Worm (Caenorhabditis elegans): ENCODE data around the gene C28A5.1.

Gene C28A5.1

ce11 chrIII:4434294-4434781, at the start of gene C28A5.1 (continued):
- TF ChIP-seq egrh-3 (GFP tag; IDR thresholded peaks at IDR 0.05) = no peak
- no peak for TF ChIP-seq mxl-1 (tag; optimal IDR thresholded peaks at IDR 0.05)
- TF ChIP-seq zim-3 (tag; optimal IDR thresholded peaks at IDR 0.05) = no peak
- no peak for TF ChIP-seq rpc-1 (optimal IDR thresholded peaks at IDR 0.05)
- peak; percentile 13 for TF ChIP-seq rpc-1 (tag; optimal IDR thresholded peaks at IDR 0.05)
- no peak for TF ChIP-seq repo-1 (tag; optimal IDR thresholded peaks at IDR 0.05)
- TF ChIP-seq attf-5 (GFP tag; optimal IDR thresholded peaks at IDR 0.05) = no peak
- peak; percentile 39 for TF ChIP-seq tbp1 (GFP tag; optimal IDR thresholded peaks at IDR 0.05)
- no peak for TF ChIP-seq tbx-9 (tag; optimal IDR thresholded peaks at IDR 0.05; ENCODE audit: borderline replicate concordance)
- TF ChIP-seq nhr-80 (tag; optimal IDR thresholded peaks at IDR 0.05) = no peak
- TF ChIP-seq athp-1 (tag; optimal IDR thresholded peaks at IDR 0.05) = no peak
- TF ChIP-seq madf-6 (GFP tag; IDR thresholded peaks at IDR 0.05) = peak; percentile 97
- TF ChIP-seq ceh-40 (GFP tag; IDR thresholded peaks at IDR 0.05) = no peak
- no peak for TF ChIP-seq madf-10 (tag; optimal IDR thresholded peaks at IDR 0.05)
- no peak for TF ChIP-seq sea-2 (GFP tag; IDR thresholded peaks at IDR 0.05)
- TF ChIP-seq ztf-18 (tag; optimal IDR thresholded peaks at IDR 0.05) = no peak
- no peak for TF ChIP-seq ceh-27 (GFP tag; optimal IDR thresholded peaks at IDR 0.05)
- no peak for TF ChIP-seq Y53F4B.3 (GFP tag; IDR thresholded peaks at IDR 0.05)
- no peak for TF ChIP-seq sptf-2 (GFP tag; optimal IDR thresholded peaks at IDR 0.05)
- TF ChIP-seq mel-28 (tag; optimal IDR thresholded peaks at IDR 0.05; ENCODE audit: borderline replicate concordance) = no peak
- TF ChIP-seq T07F8.4 (tag; optimal IDR thresholded peaks at IDR 0.05) = no peak
- peak; percentile 7; the same call in 1 of the 2 replicates for TF ChIP-seq rcor-1 (GFP tag; IDR thresholded peaks at IDR 0.05)
- TF ChIP-seq hmg-1.2 (GFP tag; IDR thresholded peaks at IDR 0.05) = peak; percentile 26; the same call in 1 of the 2 replicates
- TF ChIP-seq let-607 (tag; optimal IDR thresholded peaks at IDR 0.05) = no peak
- no peak for TF ChIP-seq F10E7.11 (tag; optimal IDR thresholded peaks at IDR 0.05)
- no peak for TF ChIP-seq attf-3 (GFP tag; conservative IDR thresholded peaks at IDR 0.05)
- peak; percentile 90 for TF ChIP-seq snpc-3.4 (tag; optimal IDR thresholded peaks at IDR 0.05)
- no peak for TF ChIP-seq F57C9.4 (tag; optimal IDR thresholded peaks at IDR 0.05)
- TF ChIP-seq C06A6.2 (GFP tag; conservative IDR thresholded peaks at IDR 0.05) = no peak
- no peak for TF ChIP-seq hmg-20 (GFP tag; IDR thresholded peaks at IDR 0.05)

DNA sequence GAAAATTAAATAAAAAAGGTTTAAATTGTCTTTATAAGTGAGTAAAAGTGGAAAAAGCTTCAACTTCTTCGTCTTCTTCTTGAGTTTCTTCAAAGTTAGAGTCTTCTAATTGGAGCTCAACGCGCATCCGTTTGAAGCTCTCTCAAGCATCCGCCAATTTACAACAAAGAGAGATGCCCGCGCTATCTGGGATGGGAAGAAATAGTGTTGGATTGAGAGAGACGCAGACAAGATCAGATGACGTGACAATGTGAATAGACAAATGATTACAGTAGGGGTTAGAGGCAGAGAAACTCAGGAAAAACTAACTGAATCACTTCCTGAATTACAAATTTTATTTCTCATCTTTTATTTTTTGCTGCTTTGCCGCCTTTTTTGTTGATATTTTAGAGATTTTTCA, 48.8 kb upstream of the C28A5.1 start:
- TF ChIP-seq snpc-4 (GFP tag; optimal IDR thresholded peaks at IDR 0.05) = no peak
- TF ChIP-seq snpc-4 (tag; optimal IDR thresholded peaks at IDR 0.05) = no peak
- no peak for TF ChIP-seq nfyb-1 (GFP tag; IDR thresholded peaks at IDR 0.05)
- TF ChIP-seq mel-28 (tag; optimal IDR thresholded peaks at IDR 0.05; ENCODE audit: borderline replicate concordance) = no peak
- no peak for TF ChIP-seq ztf-18 (tag; optimal IDR thresholded peaks at IDR 0.05)
- TF ChIP-seq lin-26 (GFP tag; IDR thresholded peaks at IDR 0.05) = no peak
- peak; percentile 75 for TF ChIP-seq hmg-1.2 (GFP tag; IDR thresholded peaks at IDR 0.05)
- no peak for TF ChIP-seq chd-7 (tag; optimal IDR thresholded peaks at IDR 0.05)
- TF ChIP-seq akir-1 (GFP tag; optimal IDR thresholded peaks at IDR 0.05) = no peak

DNA sequence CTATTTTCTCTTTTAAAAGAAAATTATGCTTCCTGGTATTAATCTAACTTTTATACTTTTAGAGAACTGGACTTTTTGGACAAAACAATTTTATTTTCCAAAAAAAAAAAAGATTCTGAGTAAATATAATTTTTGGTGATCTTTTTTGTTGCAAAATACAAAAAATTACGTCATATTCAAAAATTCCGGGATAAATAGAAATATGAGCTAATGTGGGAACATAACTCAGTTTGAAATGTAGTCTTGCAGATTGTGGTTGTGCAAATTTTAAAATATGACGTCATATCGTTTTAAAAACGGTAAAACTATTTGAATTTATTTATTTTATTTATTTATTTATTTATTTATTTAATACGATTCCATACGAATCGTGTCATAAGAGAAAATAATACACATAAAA, 47.6 kb upstream of the C28A5.1 start:
- TF ChIP-seq ceh-40 (GFP tag; IDR thresholded peaks at IDR 0.05) (no peak), dox-1 (GFP tag; IDR thresholded peaks at IDR 0.05) (no peak), madf-6 (GFP tag; IDR thresholded peaks at IDR 0.05) (no peak), F10E7.11 (tag; optimal IDR thresholded peaks at IDR 0.05) (no peak), ztf-3 (GFP tag; optimal IDR thresholded peaks at IDR 0.05) (no peak), ztf-22 (GFP tag; optimal IDR thresholded peaks at IDR 0.05) (no peak)
